Fruit fly (Drosophila melanogaster): Measurements from ENCODE around the gene CG5937.

CG5937 gene

DNA sequence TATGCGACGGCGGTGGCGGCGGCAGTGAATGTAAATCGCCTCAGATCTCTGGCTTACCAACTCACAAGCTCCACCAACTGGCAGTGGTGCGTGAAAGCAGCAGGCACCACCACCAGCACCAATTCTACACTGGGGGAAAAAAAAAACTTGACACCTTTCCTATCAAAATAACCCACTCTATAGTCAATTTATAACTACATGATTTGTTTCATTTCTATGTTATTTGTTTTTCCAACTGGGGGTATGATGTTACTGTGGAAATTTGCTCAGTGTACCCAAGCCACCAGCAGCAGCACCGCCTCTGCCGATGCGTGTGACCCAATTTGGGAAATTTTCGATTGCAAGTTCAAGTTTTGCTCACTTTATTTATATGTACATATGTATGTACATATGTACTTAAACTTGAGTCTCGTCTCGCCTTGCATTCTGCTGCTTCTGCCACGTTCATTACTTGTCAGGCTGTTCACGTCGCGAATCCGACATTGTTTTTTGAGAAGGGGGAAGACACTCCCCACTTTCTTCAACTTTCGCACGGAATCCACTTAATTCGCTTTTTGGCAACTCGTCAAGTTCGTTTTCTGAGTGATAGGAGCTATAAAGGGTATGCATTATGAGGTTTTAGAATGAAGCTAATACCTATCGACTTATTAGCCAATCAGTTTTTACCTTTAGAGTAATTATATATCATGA is 19.5 kb downstream of the CG5937 start:
- TF ChIP-seq Crg-1 (GFP tag; optimal IDR thresholded peaks at IDR 0.05) (no peak), CG11617 (GFP tag; optimal IDR thresholded peaks at IDR 0.05) (no peak), pad (GFP tag; optimal IDR thresholded peaks at IDR 0.05) (no peak), CG12768 (GFP tag; optimal IDR thresholded peaks at IDR 0.05) (no peak), Mnt (GFP tag; optimal IDR thresholded peaks at IDR 0.05) (no peak), kay (GFP tag; ENCODE audit: borderline replicate concordance) (no peak), ovo (GFP tag; optimal IDR thresholded peaks at IDR 0.05) (no peak), cic (GFP tag; optimal IDR thresholded peaks at IDR 0.05) (no peak)

DNA sequence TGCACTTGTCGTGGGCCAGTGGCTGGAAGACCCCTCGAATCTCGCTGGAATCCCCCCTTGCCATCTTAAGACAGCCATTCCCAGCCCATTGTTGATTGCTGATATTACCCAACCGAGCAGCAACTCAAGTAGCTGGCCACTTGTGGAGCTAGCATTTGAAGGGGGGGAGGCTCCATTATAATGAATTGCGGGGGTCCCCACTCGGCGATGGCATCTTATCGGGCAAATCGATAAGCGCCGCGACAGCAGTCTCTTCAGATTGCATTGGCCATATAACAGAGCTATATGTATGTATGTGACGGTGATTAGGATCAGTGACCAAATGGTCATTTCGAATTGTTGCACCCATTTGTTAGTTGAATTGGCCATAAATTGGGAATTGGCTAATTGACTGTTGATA is 22.4 kb downstream of the CG5937 start:
- no peak for TF ChIP-seq cic (GFP tag; optimal IDR thresholded peaks at IDR 0.05)
- TF ChIP-seq Mnt (GFP tag; optimal IDR thresholded peaks at IDR 0.05): no peak
- TF ChIP-seq toe (GFP tag; optimal IDR thresholded peaks at IDR 0.05): no peak
- TF ChIP-seq CG7045 (GFP tag; optimal IDR thresholded peaks at IDR 0.05): no peak
- TF ChIP-seq kay (GFP tag; ENCODE audit: borderline replicate concordance): no peak
- no peak for TF ChIP-seq ovo (GFP tag; optimal IDR thresholded peaks at IDR 0.05)
- TF ChIP-seq Hr96 (GFP tag; optimal IDR thresholded peaks at IDR 0.05): no peak
- no peak for TF ChIP-seq tj (GFP tag; optimal IDR thresholded peaks at IDR 0.05)
- no peak for TF ChIP-seq CG11617 (GFP tag; optimal IDR thresholded peaks at IDR 0.05)
- no peak for TF ChIP-seq CG14711 (tag; optimal IDR thresholded peaks at IDR 0.05)
- no peak for TF ChIP-seq CG7101 (tag; optimal IDR thresholded peaks at IDR 0.05)
- no peak for TF ChIP-seq Clk (GFP tag; optimal IDR thresholded peaks at IDR 0.05)
- TF ChIP-seq CG1620 (GFP tag; optimal IDR thresholded peaks at IDR 0.05): no peak
- no peak for TF ChIP-seq Crg-1 (GFP tag; optimal IDR thresholded peaks at IDR 0.05)
- TF ChIP-seq pad (GFP tag; optimal IDR thresholded peaks at IDR 0.05): no peak
- TF ChIP-seq cnc (optimal IDR thresholded peaks at IDR 0.05): no peak
- no peak for TF ChIP-seq bab1 (GFP tag; optimal IDR thresholded peaks at IDR 0.05)
- TF ChIP-seq CG12768 (GFP tag; optimal IDR thresholded peaks at IDR 0.05): no peak

DNA sequence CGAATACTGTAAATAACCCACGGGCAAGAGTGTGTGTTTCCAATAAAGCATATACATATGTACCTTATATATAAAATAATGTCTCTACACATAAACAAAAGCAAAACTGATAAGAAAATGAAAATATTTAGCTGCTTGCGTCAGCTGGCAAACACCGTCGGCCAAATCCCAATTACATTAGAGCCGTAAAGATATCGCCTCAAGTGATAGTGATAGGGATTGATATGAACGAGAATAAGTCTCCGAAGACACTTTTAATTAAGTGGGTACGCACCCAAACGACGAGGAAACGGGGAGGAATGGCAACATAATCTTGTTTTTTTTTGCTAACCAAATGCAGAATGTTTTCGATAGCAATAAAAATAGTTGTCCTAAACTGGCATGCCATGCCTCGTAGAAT is 24.7 kb downstream of the CG5937 start:
- TF ChIP-seq CG14711 (tag; optimal IDR thresholded peaks at IDR 0.05): no peak
- TF ChIP-seq kay (GFP tag; ENCODE audit: borderline replicate concordance): no peak
- no peak for TF ChIP-seq ovo (GFP tag; optimal IDR thresholded peaks at IDR 0.05)
- TF ChIP-seq toe (GFP tag; optimal IDR thresholded peaks at IDR 0.05): no peak
- no peak for TF ChIP-seq Hr96 (GFP tag; optimal IDR thresholded peaks at IDR 0.05)
- no peak for TF ChIP-seq CG33017 (tag; optimal IDR thresholded peaks at IDR 0.05)
- TF ChIP-seq tj (GFP tag; optimal IDR thresholded peaks at IDR 0.05): no peak
- TF ChIP-seq CG11617 (GFP tag; optimal IDR thresholded peaks at IDR 0.05): no peak

DNA sequence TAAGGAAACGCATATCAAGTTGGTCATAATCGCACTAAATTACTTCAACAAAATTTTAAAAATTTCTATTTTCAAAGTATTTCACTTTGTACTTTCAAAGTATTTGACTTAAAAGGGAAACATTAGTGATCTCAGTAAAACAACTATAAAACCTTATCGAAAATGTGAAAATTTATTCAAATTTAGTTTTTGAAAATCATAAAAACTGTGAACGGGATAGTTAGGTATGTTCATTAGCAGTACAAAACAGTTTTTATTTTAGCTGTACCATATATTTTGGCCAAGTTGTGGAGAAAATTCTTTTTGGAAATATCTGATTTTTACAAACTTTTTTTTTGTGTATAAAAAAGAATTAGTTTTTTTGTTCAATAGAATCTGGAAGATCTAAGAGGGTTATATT is 26.5 kb downstream of the CG5937 start, which contains the start of gene CG43115:
Gene CG43115, minus strand, starts transcription at position 101 of the 400 bp plus-strand sequence.
- TF ChIP-seq CG7045 (GFP tag; optimal IDR thresholded peaks at IDR 0.05) (no peak), ovo (GFP tag; optimal IDR thresholded peaks at IDR 0.05) (no peak), CG12768 (GFP tag; optimal IDR thresholded peaks at IDR 0.05) (no peak), Clk (GFP tag; optimal IDR thresholded peaks at IDR 0.05) (no peak), CG7101 (tag; optimal IDR thresholded peaks at IDR 0.05) (no peak), cnc (optimal IDR thresholded peaks at IDR 0.05) (no peak), CG33017 (tag; optimal IDR thresholded peaks at IDR 0.05) (no peak), pad (GFP tag; optimal IDR thresholded peaks at IDR 0.05) (no peak), cic (GFP tag; optimal IDR thresholded peaks at IDR 0.05) (no peak), toe (GFP tag; optimal IDR thresholded peaks at IDR 0.05) (no peak), Hr96 (GFP tag; optimal IDR thresholded peaks at IDR 0.05) (no peak), CG11617 (GFP tag; optimal IDR thresholded peaks at IDR 0.05) (no peak), CG14711 (tag; optimal IDR thresholded peaks at IDR 0.05) (no peak), bab1 (GFP tag; optimal IDR thresholded peaks at IDR 0.05) (no peak), kay (GFP tag; ENCODE audit: borderline replicate concordance) (no peak), tj (GFP tag; optimal IDR thresholded peaks at IDR 0.05) (no peak), CG5204 (GFP tag; optimal IDR thresholded peaks at IDR 0.05) (no peak), CG1620 (GFP tag; optimal IDR thresholded peaks at IDR 0.05) (no peak), Crg-1 (GFP tag; optimal IDR thresholded peaks at IDR 0.05) (no peak)

DNA sequence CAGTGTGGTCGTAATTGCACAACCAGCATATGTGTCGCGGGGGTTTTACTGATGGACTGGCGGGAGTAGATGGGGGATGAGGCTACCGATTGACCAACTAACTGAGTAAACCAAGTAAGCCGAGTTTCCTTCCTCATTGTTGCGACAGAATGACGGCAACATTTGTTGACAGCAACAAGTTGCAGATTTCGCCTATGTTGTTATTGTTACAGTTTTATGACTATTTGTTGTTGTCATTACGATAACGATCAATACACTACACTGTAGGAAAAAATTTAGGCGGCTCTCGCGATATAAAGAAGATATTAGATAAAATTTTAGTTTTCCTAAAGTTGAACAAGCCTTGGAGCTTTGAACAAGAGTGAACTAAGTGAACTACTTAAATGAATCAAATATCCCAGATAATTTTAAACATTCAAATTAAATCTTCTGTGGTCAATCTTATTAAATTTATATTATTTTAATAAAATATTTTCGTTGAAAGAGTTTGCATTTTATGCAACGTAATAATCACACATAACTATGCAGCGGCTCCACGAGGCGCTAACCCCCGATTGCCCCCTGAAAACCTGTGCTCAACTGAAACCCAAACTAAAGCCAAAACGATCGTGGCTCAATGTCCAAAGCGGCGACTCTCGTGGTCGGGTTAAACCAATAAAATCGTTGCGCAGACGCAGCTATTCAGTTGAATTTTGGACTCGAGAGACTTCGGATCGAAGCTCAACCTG is 27.6 kb downstream of the CG5937 start, which contains the start of gene CG5928:
Gene CG5928, plus strand, starts transcription at position 678 of the 728 bp plus-strand sequence.
- TF ChIP-seq kay (GFP tag; ENCODE audit: borderline replicate concordance): no peak
- no peak for TF ChIP-seq bab1 (GFP tag; optimal IDR thresholded peaks at IDR 0.05)
- TF ChIP-seq cic (GFP tag; optimal IDR thresholded peaks at IDR 0.05): no peak
- TF ChIP-seq CG14711 (tag; optimal IDR thresholded peaks at IDR 0.05): no peak
- no peak for TF ChIP-seq tj (GFP tag; optimal IDR thresholded peaks at IDR 0.05)

DNA sequence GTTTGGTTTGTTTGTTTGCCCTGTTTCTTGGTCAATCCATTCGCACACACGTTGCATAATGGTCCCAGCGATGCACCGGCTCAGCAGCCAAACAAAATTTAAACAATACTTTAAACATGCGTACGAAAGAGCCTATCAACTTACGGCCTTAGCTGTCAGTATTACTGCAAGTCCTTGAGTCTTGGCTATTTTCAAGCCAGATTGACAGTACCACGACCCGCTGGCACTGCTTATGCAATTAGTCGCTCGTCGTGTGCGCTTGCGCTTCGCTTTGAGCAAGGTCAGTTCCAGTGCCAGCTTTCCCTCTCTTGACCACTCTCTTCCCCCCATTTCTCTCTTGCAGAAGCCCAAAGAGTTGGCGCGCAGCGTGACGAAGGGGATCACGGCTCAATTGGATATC is 28.9 kb downstream of the CG5937 start:
- TF ChIP-seq Clk (GFP tag; optimal IDR thresholded peaks at IDR 0.05) (no peak), CG7045 (GFP tag; optimal IDR thresholded peaks at IDR 0.05) (no peak), CG5204 (GFP tag; optimal IDR thresholded peaks at IDR 0.05) (no peak), CG11617 (GFP tag; optimal IDR thresholded peaks at IDR 0.05) (no peak), CG12768 (GFP tag; optimal IDR thresholded peaks at IDR 0.05) (no peak), CG14711 (tag; optimal IDR thresholded peaks at IDR 0.05) (no peak), CG7101 (tag; optimal IDR thresholded peaks at IDR 0.05) (no peak), bab1 (GFP tag; optimal IDR thresholded peaks at IDR 0.05) (no peak), CG1620 (GFP tag; optimal IDR thresholded peaks at IDR 0.05) (no peak), ovo (GFP tag; optimal IDR thresholded peaks at IDR 0.05) (no peak), CG33017 (tag; optimal IDR thresholded peaks at IDR 0.05) (no peak), Crg-1 (GFP tag; optimal IDR thresholded peaks at IDR 0.05) (no peak), Hr96 (GFP tag; optimal IDR thresholded peaks at IDR 0.05) (no peak), toe (GFP tag; optimal IDR thresholded peaks at IDR 0.05) (no peak)
